Fruit fly (Drosophila melanogaster): ENCODE measurements around the gene EMC1.

The EMC1 gene

dm6 chr3R:7891031-7891430, 16.1 kb downstream of the EMC1 start, which contains the start of gene wtrw:
TSS of gene wtrw (plus strand) at chr3R:7891331.
- no peak for TF ChIP-seq Sp1 (GFP tag; optimal IDR thresholded peaks at IDR 0.05)
- TF ChIP-seq brk (GFP tag; optimal IDR thresholded peaks at IDR 0.05) = no peak

dm6 chr3R:7886859-7887190, 20.3 kb downstream of the EMC1 start, which contains the start of gene ArgRS-m:
TSS of gene ArgRS-m (plus strand) at chr3R:7887045.
- TF ChIP-seq brk (GFP tag; optimal IDR thresholded peaks at IDR 0.05) (peak; percentile 54), Sp1 (GFP tag; optimal IDR thresholded peaks at IDR 0.05) (peak; percentile 49), Jra (GFP tag; optimal IDR thresholded peaks at IDR 0.05) (peak; percentile 76), ey (GFP tag; optimal IDR thresholded peaks at IDR 0.05) (peak; percentile 79), GATAd (GFP tag; optimal IDR thresholded peaks at IDR 0.05) (peak; percentile 34), rgr (GFP tag; optimal IDR thresholded peaks at IDR 0.05) (peak; percentile 78), Dif (GFP tag; optimal IDR thresholded peaks at IDR 0.05; ENCODE audit: partially characterized antibody) (no peak), CrebA (GFP tag; optimal IDR thresholded peaks at IDR 0.05; ENCODE audit: borderline replicate concordance) (no peak), Hr83 (GFP tag; optimal IDR thresholded peaks at IDR 0.05; ENCODE audit: poor library complexity, severe bottlenecking) (peak; percentile 49), jim (GFP tag; optimal IDR thresholded peaks at IDR 0.05) (no peak), Abd-B (GFP tag; optimal IDR thresholded peaks at IDR 0.05) (no peak), CG9705 (GFP tag; optimal IDR thresholded peaks at IDR 0.05) (peak; percentile 13), Mio (GFP tag; optimal IDR thresholded peaks at IDR 0.05) (peak; percentile 12), br (GFP tag; optimal IDR thresholded peaks at IDR 0.05) (peak; percentile 54), Vsx2 (GFP tag; optimal IDR thresholded peaks at IDR 0.05; ENCODE audit: partially characterized antibody) (no peak), usp (GFP tag; optimal IDR thresholded peaks at IDR 0.05) (no peak), fru (GFP tag; optimal IDR thresholded peaks at IDR 0.05) (peak; percentile 66), dsf (GFP tag; optimal IDR thresholded peaks at IDR 0.05; ENCODE audit: borderline replicate concordance) (peak; percentile 0), OdsH (GFP tag; optimal IDR thresholded peaks at IDR 0.05) (peak; percentile 70), CG32264 (GFP tag; optimal IDR thresholded peaks at IDR 0.05) (peak; percentile 31), Dfd (GFP tag; optimal IDR thresholded peaks at IDR 0.05) (no peak), sage (GFP tag; optimal IDR thresholded peaks at IDR 0.05) (no peak), HLH106 (tag; optimal IDR thresholded peaks at IDR 0.05) (peak; percentile 55), Myc (optimal IDR thresholded peaks at IDR 0.05) (no peak), dl (GFP tag; optimal IDR thresholded peaks at IDR 0.05; ENCODE audit: insufficient read depth in 1 of 2, partially characterized antibody in 2 of 2) (no peak), foxo (GFP tag; optimal IDR thresholded peaks at IDR 0.05) (peak in 1 of 2 experiments; percentile 75), N (GFP tag; optimal IDR thresholded peaks at IDR 0.05) (no peak), Hnf4 (GFP tag; optimal IDR thresholded peaks at IDR 0.05) (peak; percentile 52), lola (GFP tag; optimal IDR thresholded peaks at IDR 0.05) (no peak), Rel (GFP tag; optimal IDR thresholded peaks at IDR 0.05) (no peak), Rel (tag; optimal IDR thresholded peaks at IDR 0.05) (no peak), sv (GFP tag; optimal IDR thresholded peaks at IDR 0.05) (peak; percentile 24), tai (GFP tag; optimal IDR thresholded peaks at IDR 0.05) (peak; percentile 90), woc (GFP tag; optimal IDR thresholded peaks at IDR 0.05) (peak; percentile 14), Hr78 (GFP tag; optimal IDR thresholded peaks at IDR 0.05) (no peak), pan (optimal IDR thresholded peaks at IDR 0.05) (no peak), h (GFP tag; optimal IDR thresholded peaks at IDR 0.05) (peak; percentile 61), dmrt93B (GFP tag; optimal IDR thresholded peaks at IDR 0.05) (no peak), psq (GFP tag; optimal IDR thresholded peaks at IDR 0.05) (peak; percentile 70)

- TF ChIP-seq Jra (GFP tag; optimal IDR thresholded peaks at IDR 0.05) (no peak), sv (GFP tag; optimal IDR thresholded peaks at IDR 0.05) (no peak), Rel (GFP tag; optimal IDR thresholded peaks at IDR 0.05) (no peak), Rel (tag; optimal IDR thresholded peaks at IDR 0.05) (peak; percentile 45), OdsH (GFP tag; optimal IDR thresholded peaks at IDR 0.05) (no peak), brk (GFP tag; optimal IDR thresholded peaks at IDR 0.05) (no peak), CG32264 (GFP tag; optimal IDR thresholded peaks at IDR 0.05) (no peak), N (GFP tag; optimal IDR thresholded peaks at IDR 0.05) (no peak), CrebA (GFP tag; optimal IDR thresholded peaks at IDR 0.05; ENCODE audit: borderline replicate concordance) (no peak), Hr83 (GFP tag; optimal IDR thresholded peaks at IDR 0.05; ENCODE audit: poor library complexity, severe bottlenecking) (no peak), lola (GFP tag; optimal IDR thresholded peaks at IDR 0.05) (no peak), CG9705 (GFP tag; optimal IDR thresholded peaks at IDR 0.05) (no peak), Dfd (GFP tag; optimal IDR thresholded peaks at IDR 0.05) (peak; percentile 29), Myc (optimal IDR thresholded peaks at IDR 0.05) (peak; percentile 78), Abd-B (GFP tag; optimal IDR thresholded peaks at IDR 0.05) (peak; percentile 66), ey (GFP tag; optimal IDR thresholded peaks at IDR 0.05) (no peak), Hr78 (GFP tag; optimal IDR thresholded peaks at IDR 0.05) (no peak), pan (optimal IDR thresholded peaks at IDR 0.05) (no peak), Dif (GFP tag; optimal IDR thresholded peaks at IDR 0.05; ENCODE audit: partially characterized antibody) (peak; percentile 73), dl (GFP tag; optimal IDR thresholded peaks at IDR 0.05; ENCODE audit: insufficient read depth in 1 of 2, partially characterized antibody in 2 of 2) (peak in 1 of 2 experiments; percentile 15), dmrt93B (GFP tag; optimal IDR thresholded peaks at IDR 0.05) (no peak), woc (GFP tag; optimal IDR thresholded peaks at IDR 0.05) (no peak), rgr (GFP tag; optimal IDR thresholded peaks at IDR 0.05) (no peak), br (GFP tag; optimal IDR thresholded peaks at IDR 0.05) (no peak), Hnf4 (GFP tag; optimal IDR thresholded peaks at IDR 0.05) (no peak)
These were observed 20.9 kb downstream of the EMC1 start, which contains the start of gene CG17816 for dm6 chr3R:7886167-7886858. TSS of gene CG17816 (minus strand) at chr3R:7886733.
